Worm (Caenorhabditis elegans): Measurements from ENCODE around the gene C10G8.4.

DNA sequence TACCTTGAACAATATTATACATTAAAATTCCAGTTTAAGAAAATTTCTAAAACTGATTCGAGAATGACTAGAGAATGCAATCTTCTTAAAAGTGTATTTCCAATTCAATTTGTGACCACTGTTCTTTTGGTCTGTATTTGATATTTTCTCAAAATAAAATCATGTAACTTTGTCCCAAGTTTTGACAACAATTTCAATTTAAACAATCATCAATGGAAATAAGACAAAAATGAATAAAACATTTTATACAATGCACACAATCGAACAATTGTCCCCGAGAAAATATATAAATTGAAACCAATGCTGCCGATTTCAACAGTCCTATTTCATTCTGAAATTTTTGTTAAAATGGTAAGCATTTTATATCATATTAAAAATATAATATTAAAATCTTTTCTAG, at the start of gene C10G8.4:
- TF ChIP-seq pqm-1 (tag; optimal IDR thresholded peaks at IDR 0.05) (no peak), nhr-28 (tag; optimal IDR thresholded peaks at IDR 0.05) (no peak)
